Worm (Caenorhabditis elegans) whole organism, L3 larva: ENCODE results near the gene scl-10.

Experiments used
- R02D3.7 ChIP-seq: fragments of 150-350 bp; optimal IDR thresholded peaks from 2 replicates; lab custom pipeline; 2014; ENCODE audit warnings: missing biosample characterization, missing genetic modification characterization
- ZK546.5 ChIP-seq: sonication (generic microtip); optimal IDR thresholded peaks from 2 replicates; lab custom pipeline; 2017; ENCODE audit warnings: missing biosample characterization, missing genetic modification characterization
- ama-1 ChIP-seq: fragments of 150-350 bp; optimal IDR thresholded peaks from 2 replicates; lab custom pipeline; 2018
- ceh-82 ChIP-seq: fragments of 150-350 bp; optimal IDR thresholded peaks from 2 replicates; lab custom pipeline; 2014; ENCODE audit warnings: missing biosample characterization, missing genetic modification characterization
- ceh-9 ChIP-seq: sonication (generic microtip); optimal IDR thresholded peaks from 2 replicates; lab custom pipeline; 2018; ENCODE audit warnings: missing biosample characterization, missing genetic modification characterization
- daf-12 ChIP-seq: fragments of 150-350 bp; optimal IDR thresholded peaks from 2 replicates; lab custom pipeline; 2014; ENCODE audit warnings: missing biosample characterization, missing genetic modification reagents, missing genetic modification characterization
- egl-5 ChIP-seq: fragments of 150-350 bp; optimal IDR thresholded peaks from 2 replicates; lab custom pipeline; 2017; ENCODE audit warnings: missing biosample characterization, missing genetic modification reagents, missing genetic modification characterization, inconsistent platforms
- elt-1 ChIP-seq: fragments of 150-350 bp; optimal IDR thresholded peaks from 2 replicates; lab custom pipeline; 2014; ENCODE audit warnings: missing biosample characterization, missing genetic modification characterization
- elt-2 ChIP-seq: sonication (generic microtip); optimal IDR thresholded peaks from 2 replicates; lab custom pipeline; 2016; ENCODE audit warnings: missing genetic modification reagents, mild to moderate bottlenecking, missing genetic modification characterization, missing compliant biosample characterization
- elt-3 ChIP-seq, 3 experiments: fragments of 150-350 bp in 1 of 3; sonication (generic microtip) in 2 of 3; optimal IDR thresholded peaks; 2 replicates in 2 of 3; 4 replicates in 1 of 3; lab custom pipeline; 2014 to 2017; ENCODE audit warnings: missing biosample characterization in 3 of 3, missing genetic modification characterization in 3 of 3
- fkh-10 ChIP-seq: sonication (generic microtip); optimal IDR thresholded peaks from 2 replicates; lab custom pipeline; 2017; ENCODE audit warnings: missing biosample characterization, missing genetic modification reagents, missing genetic modification characterization
- fkh-2 ChIP-seq: fragments of 150-350 bp; optimal IDR thresholded peaks from 2 replicates; lab custom pipeline; 2014; ENCODE audit warnings: missing biosample characterization, missing genetic modification reagents, missing genetic modification characterization
- fos-1 ChIP-seq: fragments of 150-350 bp; optimal IDR thresholded peaks from 2 replicates; lab custom pipeline; 2014; ENCODE audit warnings: missing biosample characterization, missing genetic modification characterization
- hmg-11 ChIP-seq: sonication (generic microtip); optimal IDR thresholded peaks from 2 replicates; lab custom pipeline; 2016; ENCODE audit warnings: missing genetic modification characterization, missing compliant biosample characterization
- jun-1 ChIP-seq: fragments of 150-350 bp; optimal IDR thresholded peaks from 2 replicates; lab custom pipeline; 2014; ENCODE audit warnings: missing biosample characterization, missing genetic modification reagents, missing genetic modification characterization
- lin-15B ChIP-seq: fragments of 150-350 bp; optimal IDR thresholded peaks from 2 replicates; lab custom pipeline; 2014; ENCODE audit warnings: missing biosample characterization, missing genetic modification characterization
- lin-39 ChIP-seq: fragments of 150-350 bp; optimal IDR thresholded peaks from 2 replicates; lab custom pipeline; 2018; ENCODE audit warnings: missing biosample characterization, missing genetic modification reagents, missing genetic modification characterization
- lsy-12 ChIP-seq: sonication (generic microtip); optimal IDR thresholded peaks from 2 replicates; lab custom pipeline; 2016; ENCODE audit warnings: mild to moderate bottlenecking, missing genetic modification characterization, missing compliant biosample characterization
- mdl-1 ChIP-seq: fragments of 150-350 bp; optimal IDR thresholded peaks from 2 replicates; lab custom pipeline; 2014; ENCODE audit warnings: missing biosample characterization, missing genetic modification characterization
- nfya-1 ChIP-seq: sonication (generic microtip); optimal IDR thresholded peaks from 2 replicates; lab custom pipeline; 2017; ENCODE audit warnings: missing genetic modification characterization, mild to moderate bottlenecking, missing compliant biosample characterization, antibody characterized with exemption, moderate library complexity; ENCODE audit not compliant: insufficient read depth
- nhr-11 ChIP-seq: fragments of 150-350 bp; optimal IDR thresholded peaks from 2 replicates; lab custom pipeline; 2014; ENCODE audit warnings: missing biosample characterization, missing genetic modification characterization
- nhr-12 ChIP-seq: fragments of 150-350 bp; optimal IDR thresholded peaks from 2 replicates; lab custom pipeline; 2014; ENCODE audit warnings: missing biosample characterization, missing genetic modification characterization
- nhr-23 ChIP-seq: fragments of 150-350 bp; optimal IDR thresholded peaks from 2 replicates; lab custom pipeline; 2014; ENCODE audit warnings: missing biosample characterization, missing genetic modification reagents, missing genetic modification characterization
- nhr-237 ChIP-seq: fragments of 150-350 bp; optimal IDR thresholded peaks from 2 replicates; lab custom pipeline; 2014; ENCODE audit warnings: missing biosample characterization, missing genetic modification characterization
- nhr-25 ChIP-seq: sonication (generic microtip); optimal IDR thresholded peaks from 2 replicates; lab custom pipeline; 2017; ENCODE audit warnings: missing biosample characterization, missing genetic modification characterization
- nhr-28 ChIP-seq: fragments of 150-350 bp; optimal IDR thresholded peaks from 2 replicates; lab custom pipeline; 2014; ENCODE audit warnings: missing biosample characterization, missing genetic modification characterization
- nhr-67 ChIP-seq: fragments of 150-350 bp; optimal IDR thresholded peaks from 2 replicates; lab custom pipeline; 2014; ENCODE audit warnings: missing biosample characterization, missing genetic modification characterization
- nhr-76 ChIP-seq: fragments of 150-350 bp; sonication (generic microtip); optimal IDR thresholded peaks from 5 replicates; lab custom pipeline; 2014; ENCODE audit warnings: missing biosample characterization, missing genetic modification characterization
- nhr-77 ChIP-seq: fragments of 150-350 bp; optimal IDR thresholded peaks from 2 replicates; lab custom pipeline; 2014; ENCODE audit warnings: missing biosample characterization, missing genetic modification characterization
- pha-4 ChIP-seq: fragments of 150-350 bp; optimal IDR thresholded peaks from 2 replicates; lab custom pipeline; 2014; ENCODE audit warnings: missing biosample characterization, missing genetic modification reagents, missing genetic modification characterization
- pqm-1 ChIP-seq: fragments of 150-350 bp; optimal IDR thresholded peaks from 2 replicates; lab custom pipeline; 2017; ENCODE audit warnings: missing biosample characterization, missing genetic modification characterization, inconsistent platforms
- sea-2 ChIP-seq: fragments of 150-350 bp; sonication (generic microtip); optimal IDR thresholded peaks from 4 replicates; lab custom pipeline; 2014; ENCODE audit warnings: missing biosample characterization, missing genetic modification reagents, missing genetic modification characterization
- skn-1 ChIP-seq: fragments of 150-350 bp; optimal IDR thresholded peaks from 2 replicates; lab custom pipeline; 2014; ENCODE audit warnings: missing biosample characterization, missing genetic modification characterization
- snpc-4 ChIP-seq: fragments of 150-350 bp; optimal IDR thresholded peaks from 2 replicates; lab custom pipeline; 2014; ENCODE audit warnings: missing biosample characterization, missing genetic modification characterization
- unc-39 ChIP-seq: sonication (generic microtip); optimal IDR thresholded peaks from 4 replicates; lab custom pipeline; 2017; ENCODE audit warnings: missing biosample characterization, missing genetic modification characterization
- unc-62 ChIP-seq: fragments of 150-350 bp; sonication (generic microtip); optimal IDR thresholded peaks from 4 replicates; lab custom pipeline; 2014; ENCODE audit warnings: missing biosample characterization, missing genetic modification reagents, missing genetic modification characterization
- zag-1 ChIP-seq: fragments of 150-350 bp; optimal IDR thresholded peaks from 2 replicates; lab custom pipeline; 2014; ENCODE audit warnings: missing biosample characterization, missing genetic modification characterization
- ztf-11 ChIP-seq: fragments of 150-350 bp; optimal IDR thresholded peaks from 2 replicates; lab custom pipeline; 2014; ENCODE audit warnings: missing biosample characterization, missing genetic modification characterization
- ztf-4 ChIP-seq: fragments of 150-350 bp; optimal IDR thresholded peaks from 2 replicates; lab custom pipeline; 2014; ENCODE audit warnings: missing biosample characterization, missing genetic modification characterization

Gene scl-10

ce11 chrIV:13015801-13016404 is 32.4 kb upstream of the scl-10 start:
- TF ChIP-seq lin-15B (tag; lab: Kevin White, UChicago) (no peak), ama-1 (lab: Kevin White, UChicago) (no peak), sea-2 (GFP tag; lab: Kevin White, UChicago) (no peak), ceh-82 (tag; lab: Kevin White, UChicago) (no peak), elt-2 (tag; lab: Kevin White, UChicago) (no peak), ztf-11 (tag; lab: Kevin White, UChicago) (no peak), zag-1 (tag; lab: Kevin White, UChicago) (no peak), nhr-67 (tag; lab: Kevin White, UChicago) (no peak), jun-1 (no peak), skn-1 (tag; lab: Kevin White, UChicago) (no peak), lsy-12 (tag; lab: Kevin White, UChicago) (no peak), R02D3.7 (tag; lab: Kevin White, UChicago) (no peak), lin-39 (peak; percentile 44), mdl-1 (no peak), fos-1 (tag; lab: Kevin White, UChicago) (no peak), nfya-1 (tag; lab: Kevin White, UChicago) (peak; percentile 38), egl-5 (tag; lab: Kevin White, UChicago) (peak; percentile 29), unc-39 (tag; lab: Kevin White, UChicago) (no peak), pqm-1 (tag; lab: Kevin White, UChicago) (no peak), ceh-9 (no peak), nhr-23 (tag; lab: Kevin White, UChicago) (no peak), nhr-12 (no peak), nhr-77 (tag; lab: Kevin White, UChicago) (no peak), snpc-4 (tag; lab: Kevin White, UChicago) (no peak)

- TF ChIP-seq fkh-10 (GFP tag; lab: Kevin White, UChicago), result peak; percentile 70
- TF ChIP-seq lin-15B (tag; lab: Kevin White, UChicago), result no peak
- no peak for TF ChIP-seq unc-62 (GFP tag; lab: Kevin White, UChicago)
- peak; percentile 39 for TF ChIP-seq hmg-11 (tag; lab: Kevin White, UChicago)
Measured at ce11 chrIV:13016820-13017219, 31.4 kb upstream of the scl-10 start.

- TF ChIP-seq lin-15B (tag; lab: Kevin White, UChicago), result no peak
- no peak for TF ChIP-seq elt-3 (tag; optimal IDR thresholded peaks at IDR 0.05; lab: Kevin White, UChicago)
- no peak for TF ChIP-seq lin-39
- no peak for TF ChIP-seq zag-1 (tag; lab: Kevin White, UChicago)
- no peak for TF ChIP-seq egl-5 (tag; lab: Kevin White, UChicago)
- TF ChIP-seq hmg-11 (tag; lab: Kevin White, UChicago), result no peak
- TF ChIP-seq, all 47 proteins: peak for 0
Measured at ce11 chrIV:13021006-13021405, 27.3 kb upstream of the scl-10 start.

- TF ChIP-seq nhr-28 (tag; lab: Kevin White, UChicago), result no peak
- no peak for TF ChIP-seq daf-12 (tag; lab: Kevin White, UChicago)
- no peak for TF ChIP-seq ZK546.5 (tag; lab: Kevin White, UChicago)
- TF ChIP-seq nhr-11 (tag; lab: Kevin White, UChicago), result no peak
- TF ChIP-seq nhr-237 (tag; lab: Kevin White, UChicago), result no peak
- no peak for TF ChIP-seq R02D3.7 (tag; lab: Kevin White, UChicago)
- no peak for TF ChIP-seq jun-1
- TF ChIP-seq snpc-4 (tag; lab: Kevin White, UChicago), result no peak
- no peak for TF ChIP-seq nhr-25 (tag; lab: Kevin White, UChicago)
Measured at ce11 chrIV:13022892-13023291, 25.4 kb upstream of the scl-10 start.

ce11 chrIV:13025853-13026343 is 22.4 kb upstream of the scl-10 start:
- TF ChIP-seq lsy-12 (tag; lab: Kevin White, UChicago), result no peak
- peak; percentile 1 for TF ChIP-seq elt-1 (tag; lab: Kevin White, UChicago)
- TF ChIP-seq fos-1 (tag; lab: Kevin White, UChicago), result no peak
- no peak for TF ChIP-seq lin-39
- no peak for TF ChIP-seq pha-4 (tag; lab: Kevin White, UChicago)
- TF ChIP-seq fkh-2, result no peak
- TF ChIP-seq hmg-11 (tag; lab: Kevin White, UChicago), result peak; percentile 55
- TF ChIP-seq mdl-1, result no peak
- TF ChIP-seq ztf-11 (tag; lab: Kevin White, UChicago), result no peak
- TF ChIP-seq ceh-9, result peak; percentile 32
- no peak for TF ChIP-seq nhr-76 (tag; lab: Kevin White, UChicago)
- no peak for TF ChIP-seq ztf-4 (tag; lab: Kevin White, UChicago)
- TF ChIP-seq skn-1 (tag; lab: Kevin White, UChicago), result peak; percentile 9
- peak; percentile 59 for TF ChIP-seq nfya-1 (tag; lab: Kevin White, UChicago)
- TF ChIP-seq ceh-82 (tag; lab: Kevin White, UChicago), result no peak
- TF ChIP-seq elt-3 (tag; optimal IDR thresholded peaks at IDR 0.05; lab: Kevin White, UChicago), result no peak
- no peak for TF ChIP-seq nhr-11 (tag; lab: Kevin White, UChicago)
- peak; percentile 31 for TF ChIP-seq snpc-4 (tag; lab: Kevin White, UChicago)
- TF ChIP-seq nhr-77 (tag; lab: Kevin White, UChicago), result no peak
